Worm (Caenorhabditis elegans): Measurements from ENCODE around the gene exos-8.

- TF ChIP-seq ama-1 (optimal IDR thresholded peaks at IDR 0.05) (no peak), ama-1 (GFP tag; optimal IDR thresholded peaks at IDR 0.05) (no peak), F49E8.2 (tag; optimal IDR thresholded peaks at IDR 0.05; ENCODE audit: insufficient read depth) (no peak), unc-62 (GFP tag; optimal IDR thresholded peaks at IDR 0.05) (no peak), T26A5.8 (tag; optimal IDR thresholded peaks at IDR 0.05) (no peak)
These were observed 13.3 kb downstream of the exos-8 start, which contains the start of the genes srx-95 and fis-1 for ce11 chrII:6754671-6755224.
